Fruit fly (Drosophila melanogaster): ENCODE results near the gene CG7810.

dm6 chr2L:8286595-8286994 lies 24.4 kb downstream of the CG7810 start:
- no peak for TF ChIP-seq fd96Ca (GFP tag; IDR thresholded peaks at IDR 0.05)
- TF ChIP-seq CG4496 (GFP tag; IDR thresholded peaks at IDR 0.05): no peak
- TF ChIP-seq Pif1B (GFP tag; optimal IDR thresholded peaks at IDR 0.05): no peak
- no peak for TF ChIP-seq CG32121 (GFP tag; IDR thresholded peaks at IDR 0.05)
- TF ChIP-seq CG8159 (tag; optimal IDR thresholded peaks at IDR 0.05): no peak
- no peak for TF ChIP-seq CG9948 (tag; optimal IDR thresholded peaks at IDR 0.05)
- no peak for TF ChIP-seq CG17806 (tag; optimal IDR thresholded peaks at IDR 0.05)
- no peak for TF ChIP-seq CG12605 (GFP tag; IDR thresholded peaks at IDR 0.05)
- peak; percentile 87 for TF ChIP-seq EcR (GFP tag; optimal IDR thresholded peaks at IDR 0.05)
- TF ChIP-seq CG13204 (GFP tag; optimal IDR thresholded peaks at IDR 0.05): no peak
